Worm (Caenorhabditis elegans) whole organism, mixed stage, embryonic: ENCODE measurements around the gene nduv-2.

ENCODE experiments used
- M03D4.4 ChIP-seq: sonication (generic microtip); optimal IDR thresholded peaks from 2 replicates; lab custom pipeline; 2017; ENCODE audit warnings: mild to moderate bottlenecking, missing genetic modification characterization, missing compliant biosample characterization
- ceh-43 ChIP-seq: fragments of 200-800 bp; sonication (Bioruptor generic); optimal IDR thresholded peaks from 2 replicates; lab custom pipeline; 2018; ENCODE audit warnings: mild to moderate bottlenecking, missing genetic modification characterization, moderate library complexity, missing compliant biosample characterization
- ces-1 ChIP-seq: fragments of 150-350 bp; optimal IDR thresholded peaks from 2 replicates; lab custom pipeline; 2014; ENCODE audit warnings: missing biosample characterization, missing genetic modification reagents, missing genetic modification characterization
- elt-1 ChIP-seq: sonication (generic microtip); optimal IDR thresholded peaks from 2 replicates; lab custom pipeline; 2017; ENCODE audit warnings: missing genetic modification characterization, mild to moderate bottlenecking, missing compliant biosample characterization, antibody characterized with exemption, moderate library complexity, borderline replicate concordance; ENCODE audit not compliant: insufficient read depth
- lin-13 ChIP-seq: fragments of 150-350 bp; optimal IDR thresholded peaks from 2 replicates; lab custom pipeline; 2014; ENCODE audit warnings: missing biosample characterization, missing genetic modification characterization
- lsy-2 ChIP-seq: fragments of 150-350 bp; optimal IDR thresholded peaks from 2 replicates; lab custom pipeline; 2014; ENCODE audit warnings: missing biosample characterization, missing genetic modification characterization
- nhr-12 ChIP-seq: fragments of 150-350 bp; optimal IDR thresholded peaks from 2 replicates; lab custom pipeline; 2014; ENCODE audit warnings: missing biosample characterization, missing genetic modification characterization
- nhr-2 ChIP-seq: fragments of 150-350 bp; optimal IDR thresholded peaks from 2 replicates; lab custom pipeline; 2014; ENCODE audit warnings: missing biosample characterization, missing genetic modification characterization
- unc-120 ChIP-seq: sonication (generic microtip); optimal IDR thresholded peaks from 2 replicates; lab custom pipeline; 2017; ENCODE audit warnings: missing genetic modification characterization, missing compliant biosample characterization; ENCODE audit not compliant: poor library complexity, severe bottlenecking
- unc-62 ChIP-seq: fragments of 150-350 bp; optimal IDR thresholded peaks from 2 replicates; lab custom pipeline; 2014; ENCODE audit warnings: missing biosample characterization, missing genetic modification reagents, missing genetic modification characterization

DNA sequence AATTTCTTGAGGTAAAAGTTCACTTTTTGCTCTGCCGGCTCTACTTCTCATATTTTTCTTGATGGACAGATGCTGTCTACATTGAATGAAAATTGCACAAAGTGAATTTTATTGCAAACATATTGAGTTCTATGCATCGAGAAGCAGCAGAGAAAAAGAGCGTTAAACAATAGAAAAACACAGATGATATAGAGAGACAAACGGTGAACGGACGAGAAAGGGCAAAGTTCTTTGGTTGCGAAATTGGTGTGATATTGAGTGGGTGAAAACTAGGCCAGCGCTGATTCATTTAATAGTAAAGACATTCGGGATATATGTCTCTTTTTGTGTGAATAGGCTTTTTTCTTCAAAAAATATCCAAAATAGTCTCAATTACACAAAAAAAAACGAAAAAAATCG, 29.0 kb upstream of the nduv-2 start:
- no peak for TF ChIP-seq lsy-2 (tag; lab: Kevin White, UChicago)
- no peak for TF ChIP-seq unc-120 (tag; lab: Kevin White, UChicago)
- TF ChIP-seq nhr-12 (tag; lab: Kevin White, UChicago) = no peak
- TF ChIP-seq unc-62 (GFP tag; lab: Kevin White, UChicago) = no peak
- no peak for TF ChIP-seq nhr-2 (tag; lab: Kevin White, UChicago)
- no peak for TF ChIP-seq elt-1 (tag; lab: Kevin White, UChicago)
- TF ChIP-seq lin-13 (tag; lab: Kevin White, UChicago) = no peak
- TF ChIP-seq ces-1 (GFP tag; lab: Kevin White, UChicago) = no peak
- no peak for TF ChIP-seq ceh-43 (GFP tag; lab: Kevin White, UChicago)
- no peak for TF ChIP-seq M03D4.4 (tag; lab: Kevin White, UChicago)
